Worm (Caenorhabditis elegans) whole organism, L1 larva: ENCODE results near the gene sul-1.

Experiments
- ces-1 ChIP-seq: fragments of 150-350 bp; optimal IDR thresholded peaks from 2 replicates; lab custom pipeline; 2014; ENCODE audit warnings: missing biosample characterization, missing genetic modification reagents, missing genetic modification characterization
- efl-3 ChIP-seq: fragments of 200-800 bp; sonication (Bioruptor generic); optimal IDR thresholded peaks from 2 replicates; lab custom pipeline; 2018; ENCODE audit warnings: mild to moderate bottlenecking, missing genetic modification characterization, missing compliant biosample characterization
- ets-5 ChIP-seq: fragments of 200-800 bp; sonication (Bioruptor generic); IDR thresholded peaks from 2 replicates; pipeline ENCODE4 v1.3.6; 2022; ENCODE audit warnings: missing genetic modification characterization, missing compliant biosample characterization
- fkh-4 ChIP-seq: sonication (generic microtip); optimal IDR thresholded peaks from 2 replicates; lab custom pipeline; 2016; ENCODE audit warnings: missing compliant biosample characterization, missing genetic modification characterization, borderline replicate concordance
- fos-1 ChIP-seq: fragments of 150-350 bp; optimal IDR thresholded peaks from 2 replicates; lab custom pipeline; 2014; ENCODE audit warnings: missing biosample characterization, missing genetic modification characterization
- pag-3 ChIP-seq: sonication (generic microtip); optimal IDR thresholded peaks from 2 replicates; lab custom pipeline; 2017; ENCODE audit warnings: missing genetic modification characterization, mild to moderate bottlenecking, missing compliant biosample characterization, antibody characterized with exemption, borderline replicate concordance; ENCODE audit not compliant: insufficient read depth
- snu-23 ChIP-seq: sonication (generic microtip); optimal IDR thresholded peaks from 2 replicates; lab custom pipeline; 2016; ENCODE audit warnings: missing genetic modification characterization, missing compliant biosample characterization
- sptf-1 ChIP-seq: fragments of 150-350 bp; optimal IDR thresholded peaks from 2 replicates; lab custom pipeline; 2014; ENCODE audit warnings: missing biosample characterization, missing genetic modification characterization
- sup-37 ChIP-seq: fragments of 200-800 bp; sonication (Bioruptor generic); optimal IDR thresholded peaks from 2 replicates; lab custom pipeline; 2018; ENCODE audit warnings: mild to moderate bottlenecking, missing genetic modification characterization, missing compliant biosample characterization
- tbx-2 ChIP-seq: sonication (generic microtip); optimal IDR thresholded peaks from 2 replicates; lab custom pipeline; 2016; ENCODE audit warnings: missing genetic modification characterization, missing compliant biosample characterization

DNA sequence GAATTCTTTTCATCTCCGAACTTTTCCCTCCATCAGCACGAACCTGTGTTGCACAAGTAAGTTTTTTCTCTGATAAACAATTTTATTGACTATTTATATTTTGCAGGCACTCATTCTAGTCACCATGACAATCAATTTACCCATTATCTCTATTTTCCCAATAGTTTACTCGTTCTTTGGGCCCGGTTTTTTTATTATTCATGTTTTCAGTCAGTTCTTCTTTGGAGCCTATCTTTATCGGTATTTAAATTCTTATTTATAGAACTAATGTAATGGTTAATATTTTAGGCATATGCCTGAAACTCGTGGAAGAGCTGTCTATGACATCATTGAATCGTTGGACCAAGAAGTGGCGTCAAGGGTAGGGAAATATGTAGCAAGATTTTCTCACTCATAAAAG lies 14.3 kb upstream of the sul-1 start:
- no peak for TF ChIP-seq ets-5 (GFP tag; lab: Robert Waterston, UW)
- no peak for TF ChIP-seq fos-1 (tag; lab: Kevin White, UChicago)
- TF ChIP-seq tbx-2 (tag; lab: Kevin White, UChicago) = no peak
- TF ChIP-seq pag-3 (tag; lab: Kevin White, UChicago) = no peak
- no peak for TF ChIP-seq sptf-1
- TF ChIP-seq ces-1 (GFP tag; lab: Kevin White, UChicago) = no peak
- TF ChIP-seq efl-3 = no peak
- no peak for TF ChIP-seq snu-23 (GFP tag; lab: Kevin White, UChicago)
- no peak for TF ChIP-seq sup-37
- no peak for TF ChIP-seq fkh-4 (tag; lab: Kevin White, UChicago)
